Worm (Caenorhabditis elegans) whole organism, mixed stage, embryonic: ENCODE results near the gene F46G11.4.
A peak's percentile ranks its signal among the peaks of the same experiment; 100 is the strongest.

ENCODE experiments used
- M03D4.4 ChIP-seq: sonication (generic microtip); optimal IDR thresholded peaks from 2 replicates; lab custom pipeline; 2017; ENCODE audit warnings: mild to moderate bottlenecking, missing genetic modification characterization, missing compliant biosample characterization
- bed-3 ChIP-seq: fragments of 200-800 bp; sonication (Bioruptor generic); optimal IDR thresholded peaks from 3 replicates; lab custom pipeline; 2018; ENCODE audit warnings: mild to moderate bottlenecking, missing genetic modification characterization, moderate library complexity, missing compliant biosample characterization
- blmp-1 ChIP-seq: fragments of 150-350 bp; optimal IDR thresholded peaks from 2 replicates; lab custom pipeline; 2014; ENCODE audit warnings: missing biosample characterization, missing genetic modification characterization
- ceh-39 ChIP-seq: fragments of 150-350 bp; optimal IDR thresholded peaks from 2 replicates; lab custom pipeline; 2014; ENCODE audit warnings: missing biosample characterization, missing genetic modification characterization
- ceh-43 ChIP-seq: fragments of 200-800 bp; sonication (Bioruptor generic); optimal IDR thresholded peaks from 2 replicates; lab custom pipeline; 2018; ENCODE audit warnings: mild to moderate bottlenecking, missing genetic modification characterization, moderate library complexity, missing compliant biosample characterization
- ceh-83 ChIP-seq: fragments of 200-800 bp; sonication (Bioruptor generic); optimal IDR thresholded peaks from 2 replicates; lab custom pipeline; 2018; ENCODE audit warnings: mild to moderate bottlenecking, missing genetic modification characterization, missing compliant biosample characterization
- ces-1 ChIP-seq: fragments of 150-350 bp; optimal IDR thresholded peaks from 2 replicates; lab custom pipeline; 2014; ENCODE audit warnings: missing biosample characterization, missing genetic modification reagents, missing genetic modification characterization
- cnd-1 ChIP-seq: fragments of 200-800 bp; sonication (Bioruptor generic); optimal IDR thresholded peaks from 2 replicates; lab custom pipeline; 2018; ENCODE audit warnings: mild to moderate bottlenecking, missing genetic modification characterization, missing compliant biosample characterization
- drap-1 ChIP-seq: fragments of 200-800 bp; sonication (Bioruptor generic); optimal IDR thresholded peaks from 3 replicates; lab custom pipeline; 2018; ENCODE audit warnings: mild to moderate bottlenecking, missing genetic modification characterization, missing compliant biosample characterization
- elt-1 ChIP-seq: sonication (generic microtip); optimal IDR thresholded peaks from 2 replicates; lab custom pipeline; 2017; ENCODE audit warnings: missing genetic modification characterization, mild to moderate bottlenecking, missing compliant biosample characterization, antibody characterized with exemption, moderate library complexity, borderline replicate concordance; ENCODE audit not compliant: insufficient read depth
- elt-3 ChIP-seq: fragments of 150-350 bp; optimal IDR thresholded peaks from 2 replicates; lab custom pipeline; 2014; ENCODE audit warnings: missing biosample characterization, missing genetic modification characterization
- flh-1 ChIP-seq: fragments of 200-800 bp; sonication (Bioruptor generic); optimal IDR thresholded peaks from 2 replicates; lab custom pipeline; 2018; ENCODE audit warnings: mild to moderate bottlenecking, missing genetic modification characterization, moderate library complexity, missing compliant biosample characterization
- ham-2 ChIP-seq: fragments of 200-800 bp; sonication (Bioruptor generic); optimal IDR thresholded peaks from 2 replicates; lab custom pipeline; 2018; ENCODE audit warnings: mild to moderate bottlenecking, missing genetic modification characterization, missing compliant biosample characterization
- hlh-1 ChIP-seq: fragments of 150-350 bp; optimal IDR thresholded peaks from 2 replicates; lab custom pipeline; 2014; ENCODE audit warnings: missing biosample characterization, missing genetic modification reagents, missing genetic modification characterization
- lin-13 ChIP-seq: fragments of 150-350 bp; optimal IDR thresholded peaks from 2 replicates; lab custom pipeline; 2014; ENCODE audit warnings: missing biosample characterization, missing genetic modification characterization
- lin-32 ChIP-seq: fragments of 200-800 bp; sonication (Bioruptor generic); optimal IDR thresholded peaks from 2 replicates; lab custom pipeline; 2018; ENCODE audit warnings: mild to moderate bottlenecking, missing genetic modification characterization, missing compliant biosample characterization
- lsy-2 ChIP-seq: fragments of 150-350 bp; optimal IDR thresholded peaks from 2 replicates; lab custom pipeline; 2014; ENCODE audit warnings: missing biosample characterization, missing genetic modification characterization
- mab-5 ChIP-seq: fragments of 150-350 bp; optimal IDR thresholded peaks from 2 replicates; lab custom pipeline; 2014; ENCODE audit warnings: missing biosample characterization, missing genetic modification characterization
- mep-1 ChIP-seq: fragments of 150-350 bp; optimal IDR thresholded peaks from 2 replicates; lab custom pipeline; 2017; ENCODE audit warnings: missing biosample characterization, missing genetic modification reagents, missing genetic modification characterization, inconsistent platforms
- mls-2 ChIP-seq: sonication (generic microtip); optimal IDR thresholded peaks from 2 replicates; lab custom pipeline; 2016; ENCODE audit warnings: mild to moderate bottlenecking, missing genetic modification characterization, moderate library complexity, missing compliant biosample characterization
- nhr-12 ChIP-seq: fragments of 150-350 bp; optimal IDR thresholded peaks from 2 replicates; lab custom pipeline; 2014; ENCODE audit warnings: missing biosample characterization, missing genetic modification characterization
- nhr-2 ChIP-seq: fragments of 150-350 bp; optimal IDR thresholded peaks from 2 replicates; lab custom pipeline; 2014; ENCODE audit warnings: missing biosample characterization, missing genetic modification characterization
- nhr-237 ChIP-seq: fragments of 150-350 bp; optimal IDR thresholded peaks from 2 replicates; lab custom pipeline; 2014; ENCODE audit warnings: missing biosample characterization, missing genetic modification characterization
- nhr-28 ChIP-seq: fragments of 150-350 bp; optimal IDR thresholded peaks from 2 replicates; lab custom pipeline; 2014; ENCODE audit warnings: missing biosample characterization, missing genetic modification characterization
- nhr-76 ChIP-seq: sonication (generic microtip); optimal IDR thresholded peaks from 2 replicates; lab custom pipeline; 2017; ENCODE audit warnings: missing biosample characterization, missing genetic modification characterization
- pha-4 ChIP-seq: fragments of 150-350 bp; optimal IDR thresholded peaks from 2 replicates; lab custom pipeline; 2018; ENCODE audit warnings: missing biosample characterization, missing genetic modification reagents, missing genetic modification characterization
- sem-2 ChIP-seq: fragments of 200-800 bp; sonication (Bioruptor generic); optimal IDR thresholded peaks from 2 replicates; lab custom pipeline; 2018; ENCODE audit warnings: mild to moderate bottlenecking, missing genetic modification characterization, missing compliant biosample characterization
- snpc-4 ChIP-seq: fragments of 150-350 bp; optimal IDR thresholded peaks from 2 replicates; lab custom pipeline; 2014; ENCODE audit warnings: missing biosample characterization, missing genetic modification characterization
- sptf-1 ChIP-seq: sonication (generic microtip); optimal IDR thresholded peaks from 2 replicates; lab custom pipeline; 2017; ENCODE audit warnings: mild to moderate bottlenecking, missing genetic modification characterization, moderate library complexity, missing compliant biosample characterization
- tbx-8 ChIP-seq: fragments of 200-800 bp; sonication (Bioruptor generic); optimal IDR thresholded peaks from 2 replicates; lab custom pipeline; 2018; ENCODE audit warnings: mild to moderate bottlenecking, missing genetic modification characterization, moderate library complexity, missing compliant biosample characterization
- unc-120 ChIP-seq: sonication (generic microtip); optimal IDR thresholded peaks from 2 replicates; lab custom pipeline; 2017; ENCODE audit warnings: missing genetic modification characterization, missing compliant biosample characterization; ENCODE audit not compliant: poor library complexity, severe bottlenecking
- unc-39 ChIP-seq: fragments of 150-350 bp; optimal IDR thresholded peaks from 2 replicates; lab custom pipeline; 2014; ENCODE audit warnings: missing biosample characterization, missing genetic modification characterization
- unc-62 ChIP-seq: fragments of 150-350 bp; optimal IDR thresholded peaks from 2 replicates; lab custom pipeline; 2014; ENCODE audit warnings: missing biosample characterization, missing genetic modification reagents, missing genetic modification characterization
- zip-8 ChIP-seq: fragments of 150-350 bp; optimal IDR thresholded peaks from 2 replicates; lab custom pipeline; 2014; ENCODE audit warnings: missing biosample characterization, missing genetic modification characterization
- ztf-11 ChIP-seq: fragments of 150-350 bp; optimal IDR thresholded peaks from 2 replicates; lab custom pipeline; 2014; ENCODE audit warnings: missing biosample characterization, missing genetic modification characterization

Gene F46G11.4

DNA sequence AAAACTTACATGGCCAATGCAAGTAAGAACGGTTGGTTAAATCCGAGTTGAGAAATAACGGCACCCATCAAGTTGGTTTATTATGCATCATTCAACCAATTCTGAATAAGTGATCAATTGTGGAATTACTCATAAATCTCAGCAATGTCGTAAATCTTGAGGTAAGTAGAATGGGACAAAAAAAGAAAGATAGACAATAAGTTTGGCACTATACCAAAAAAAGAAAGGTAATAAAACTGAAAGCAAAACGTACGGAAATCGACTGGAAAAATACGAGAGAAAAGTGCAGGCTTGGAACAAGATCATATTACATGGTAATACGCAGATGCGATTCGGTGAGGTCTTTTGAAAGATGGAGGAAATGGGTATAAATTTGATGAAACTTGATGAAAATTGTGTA is at the start of gene F46G11.4:
Gene F46G11.4, minus strand, starts transcription at position 101 of the 400 bp plus-strand sequence.
- TF ChIP-seq nhr-28 (tag; lab: Kevin White, UChicago) (no peak), blmp-1 (tag; lab: Kevin White, UChicago) (no peak), mls-2 (tag; lab: Kevin White, UChicago) (no peak), lsy-2 (tag; lab: Kevin White, UChicago) (no peak), hlh-1 (tag; lab: Kevin White, UChicago) (no peak), elt-1 (tag; lab: Kevin White, UChicago) (no peak), ceh-39 (tag; lab: Kevin White, UChicago) (no peak), mab-5 (tag; lab: Kevin White, UChicago) (no peak), nhr-76 (no peak), ceh-43 (no peak), nhr-237 (tag; lab: Kevin White, UChicago) (no peak)
- TF ChIP-seq, all 35 proteins: peak for 0

DNA sequence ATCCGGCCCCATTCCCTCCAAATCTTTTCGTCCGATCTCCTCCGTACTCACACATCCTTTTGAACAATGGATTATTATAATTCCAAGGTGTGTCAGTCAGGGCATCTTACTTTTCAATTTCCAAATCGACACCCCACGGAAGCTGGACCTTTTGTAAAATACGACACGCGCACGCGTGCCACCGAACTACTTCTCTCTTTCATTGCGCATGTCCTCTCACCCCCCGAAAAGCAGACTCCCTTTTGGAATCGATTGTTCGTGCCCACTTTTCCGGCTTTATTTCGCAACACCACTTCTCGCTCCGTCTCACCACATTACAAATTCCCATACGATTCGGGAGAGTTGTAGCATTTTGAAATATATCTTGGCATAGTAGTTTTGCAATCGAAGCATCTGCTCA is 48.7 kb upstream of the F46G11.4 start:
- TF ChIP-seq sptf-1 (tag; lab: Kevin White, UChicago), result no peak
- TF ChIP-seq ces-1, result peak; percentile 36
- no peak for TF ChIP-seq lsy-2 (tag; lab: Kevin White, UChicago)
- no peak for TF ChIP-seq zip-8 (tag; lab: Kevin White, UChicago)
- TF ChIP-seq unc-62 (GFP tag; lab: Kevin White, UChicago), result no peak

DNA sequence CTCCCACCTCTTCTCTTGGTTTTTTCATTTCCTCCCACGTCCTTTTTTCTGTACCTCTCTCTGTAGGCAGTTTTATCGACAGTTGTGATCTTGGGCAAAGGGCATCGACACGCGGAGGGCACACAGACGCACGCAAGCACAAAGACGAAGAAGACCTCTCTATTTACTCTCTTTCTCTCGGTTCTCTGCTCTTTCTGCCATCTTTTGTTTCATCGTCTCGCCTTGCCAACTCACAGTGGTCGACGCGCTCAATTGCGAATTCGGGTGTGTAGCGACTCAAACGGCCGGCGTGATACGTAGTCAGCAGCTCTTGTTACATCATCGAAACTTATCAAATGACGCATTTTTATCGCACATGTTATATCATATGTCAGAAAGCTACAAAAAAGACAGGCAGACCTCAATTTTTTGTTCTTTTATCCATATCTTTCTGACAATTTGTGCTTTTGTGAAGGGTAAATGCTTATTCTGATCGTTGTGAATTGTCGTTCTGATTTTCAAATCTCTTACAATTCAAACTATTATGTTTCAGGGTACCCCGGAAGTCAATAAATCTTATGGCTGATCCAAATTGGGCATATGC is 42.6 kb upstream of the F46G11.4 start, which contains the start of gene puf-9:
Gene puf-9, plus strand, starts transcription at position 533 of the 583 bp plus-strand sequence.
- peak; percentile 93 for TF ChIP-seq lin-13 (tag; lab: Kevin White, UChicago)
- peak; percentile 79 for TF ChIP-seq cnd-1
- TF ChIP-seq blmp-1 (tag; lab: Kevin White, UChicago), result no peak
- no peak for TF ChIP-seq snpc-4 (tag; lab: Kevin White, UChicago)
- no peak for TF ChIP-seq nhr-28 (tag; lab: Kevin White, UChicago)
- TF ChIP-seq drap-1 (GFP tag; lab: Kevin White, UChicago), result peak; percentile 83
- no peak for TF ChIP-seq ceh-83
- TF ChIP-seq lsy-2 (tag; lab: Kevin White, UChicago), result peak; percentile 85
- TF ChIP-seq hlh-1 (tag; lab: Kevin White, UChicago), result peak; percentile 87
- peak; percentile 64 for TF ChIP-seq tbx-8 (GFP tag; lab: Kevin White, UChicago)
- TF ChIP-seq nhr-12 (tag; lab: Kevin White, UChicago), result peak; percentile 32
- peak; percentile 98 for TF ChIP-seq pha-4 (tag; lab: Kevin White, UChicago)
- TF ChIP-seq ces-1, result peak; percentile 53
- peak; percentile 80 for TF ChIP-seq unc-39 (tag; lab: Kevin White, UChicago)
- peak; percentile 99 for TF ChIP-seq mep-1
- peak; percentile 93 for TF ChIP-seq unc-62 (GFP tag; lab: Kevin White, UChicago)
- peak; percentile 9 for TF ChIP-seq mab-5 (tag; lab: Kevin White, UChicago)
- TF ChIP-seq ham-2 (GFP tag; lab: Kevin White, UChicago), result peak; percentile 55
- TF ChIP-seq flh-1 (GFP tag; lab: Kevin White, UChicago), result no peak
- peak; percentile 61 for TF ChIP-seq zip-8 (tag; lab: Kevin White, UChicago)
- TF ChIP-seq nhr-76, result peak; percentile 15
- TF ChIP-seq nhr-2 (tag; lab: Kevin White, UChicago), result peak; percentile 68
- peak; percentile 94 for TF ChIP-seq nhr-237 (tag; lab: Kevin White, UChicago)
- no peak for TF ChIP-seq bed-3
- TF ChIP-seq elt-3 (tag; lab: Kevin White, UChicago), result peak; percentile 77
- TF ChIP-seq ceh-43, result no peak
- peak; percentile 58 for TF ChIP-seq elt-1 (tag; lab: Kevin White, UChicago)
- TF ChIP-seq M03D4.4 (tag; lab: Kevin White, UChicago), result peak; percentile 36
- no peak for TF ChIP-seq lin-32
- TF ChIP-seq ztf-11 (tag; lab: Kevin White, UChicago), result peak; percentile 80
- peak; percentile 82 for TF ChIP-seq unc-120
- TF ChIP-seq ceh-39 (tag; lab: Kevin White, UChicago), result peak; percentile 95
- TF ChIP-seq mls-2 (tag; lab: Kevin White, UChicago), result peak; percentile 86
- TF ChIP-seq sem-2, result no peak
- TF ChIP-seq sptf-1 (tag; lab: Kevin White, UChicago), result peak; percentile 82
